Fruit fly (Drosophila melanogaster) whole organism, pupa: ENCODE results near the gene CG18641.

Experiments used
- CG10348 ChIP-seq: fragments of 200-800 bp; sonication (Bioruptor generic); IDR thresholded peaks from 2 replicates; pipeline ENCODE4 v1.3.6; 2022; ENCODE audit warnings: missing biosample characterization, missing genetic modification characterization
- CG12605 ChIP-seq: fragments of 200-800 bp; sonication (Bioruptor generic); IDR thresholded peaks from 2 replicates; pipeline ENCODE4 v1.3.6; 2022; ENCODE audit warnings: missing biosample characterization, missing genetic modification characterization
- CG13204 ChIP-seq: fragments of 200-800 bp; sonication (Bioruptor generic); optimal IDR thresholded peaks from 2 replicates; lab custom pipeline; 2018; ENCODE audit warnings: missing biosample characterization, mild to moderate bottlenecking, missing genetic modification characterization, moderate library complexity
- CG14655 ChIP-seq: fragments of 200-800 bp; sonication (Bioruptor generic); optimal IDR thresholded peaks from 3 replicates; lab custom pipeline; 2017; ENCODE audit warnings: mild to moderate bottlenecking, missing biosample characterization, missing genetic modification reagents, missing genetic modification characterization
- CG15710 ChIP-seq: fragments of 200-800 bp; sonication (Bioruptor generic); optimal IDR thresholded peaks from 2 replicates; lab custom pipeline; 2018; ENCODE audit warnings: missing biosample characterization, mild to moderate bottlenecking, missing genetic modification characterization, moderate library complexity
- CG17806 ChIP-seq: fragments of 200-800 bp; sonication (Bioruptor generic); optimal IDR thresholded peaks from 2 replicates; lab custom pipeline; 2018; ENCODE audit warnings: missing biosample characterization, mild to moderate bottlenecking, missing genetic modification characterization, moderate library complexity
- CG32121 ChIP-seq: fragments of 200-800 bp; sonication (Bioruptor generic); IDR thresholded peaks from 2 replicates; pipeline ENCODE4 v1.3.6; 2022; ENCODE audit warnings: missing biosample characterization, missing genetic modification characterization
- CG34367 ChIP-seq: fragments of 200-800 bp; sonication (Bioruptor generic); optimal IDR thresholded peaks from 2 replicates; lab custom pipeline; 2018; ENCODE audit warnings: missing biosample characterization, mild to moderate bottlenecking, missing genetic modification characterization
- CG4496 ChIP-seq: fragments of 200-800 bp; sonication (Bioruptor generic); IDR thresholded peaks from 3 replicates; pipeline ENCODE4 v1.3.6; 2022; ENCODE audit warnings: missing biosample characterization, missing genetic modification characterization
- CG8159 ChIP-seq: fragments of 200-800 bp; sonication (Bioruptor generic); optimal IDR thresholded peaks from 3 replicates; lab custom pipeline; 2018; ENCODE audit warnings: missing biosample characterization, mild to moderate bottlenecking, missing genetic modification characterization, moderate library complexity
- CG8301 ChIP-seq: fragments of 200-800 bp; sonication (Bioruptor generic); optimal IDR thresholded peaks from 2 replicates; lab custom pipeline; 2018; ENCODE audit warnings: missing biosample characterization, mild to moderate bottlenecking, missing genetic modification characterization
- CG9948 ChIP-seq: fragments of 200-800 bp; sonication (Bioruptor generic); optimal IDR thresholded peaks from 2 replicates; lab custom pipeline; 2018; ENCODE audit warnings: missing biosample characterization, mild to moderate bottlenecking, missing genetic modification characterization, moderate library complexity
- D1 ChIP-seq: fragments of 200-800 bp; sonication (Bioruptor generic); optimal IDR thresholded peaks from 2 replicates; lab custom pipeline; 2018; ENCODE audit warnings: missing biosample characterization, mild to moderate bottlenecking, missing genetic modification characterization, moderate library complexity
- EcR ChIP-seq: fragments of 200-800 bp; sonication (Bioruptor generic); optimal IDR thresholded peaks from 3 replicates; lab custom pipeline; 2019; ENCODE audit warnings: missing biosample characterization, missing genetic modification characterization, mild to moderate bottlenecking, moderate library complexity, missing genetic modification reagents
- Ets98B ChIP-seq: fragments of 200-800 bp; sonication (Bioruptor generic); IDR thresholded peaks from 2 replicates; pipeline ENCODE4 v1.3.6; 2022; ENCODE audit warnings: missing biosample characterization, missing genetic modification characterization
- Pif1A ChIP-seq: fragments of 200-800 bp; sonication (Bioruptor generic); optimal IDR thresholded peaks from 3 replicates; lab custom pipeline; 2016; ENCODE audit warnings: missing biosample characterization, missing genetic modification characterization
- Pif1B ChIP-seq: fragments of 200-800 bp; sonication (Bioruptor generic); optimal IDR thresholded peaks from 3 replicates; lab custom pipeline; 2016; ENCODE audit warnings: missing biosample characterization, missing genetic modification characterization
- Snoo ChIP-seq: fragments of 200-800 bp; sonication (Bioruptor generic); optimal IDR thresholded peaks from 3 replicates; lab custom pipeline; 2017; ENCODE audit warnings: missing biosample characterization, mild to moderate bottlenecking, missing genetic modification characterization, inconsistent platforms
- fd96Ca ChIP-seq: fragments of 200-800 bp; sonication (Bioruptor generic); IDR thresholded peaks from 3 replicates; pipeline ENCODE4 v1.3.6; 2022; ENCODE audit warnings: missing biosample characterization, missing genetic modification characterization
- gl ChIP-seq: fragments of 200-800 bp; sonication (Bioruptor generic); optimal IDR thresholded peaks from 2 replicates; lab custom pipeline; 2018; ENCODE audit warnings: missing biosample characterization, mild to moderate bottlenecking, missing genetic modification characterization
- rn ChIP-seq: fragments of 200-800 bp; sonication (Bioruptor generic); IDR thresholded peaks from 2 replicates; pipeline ENCODE4 v1.3.6; 2022; ENCODE audit warnings: missing biosample characterization, missing genetic modification characterization

Gene CG18641

DNA sequence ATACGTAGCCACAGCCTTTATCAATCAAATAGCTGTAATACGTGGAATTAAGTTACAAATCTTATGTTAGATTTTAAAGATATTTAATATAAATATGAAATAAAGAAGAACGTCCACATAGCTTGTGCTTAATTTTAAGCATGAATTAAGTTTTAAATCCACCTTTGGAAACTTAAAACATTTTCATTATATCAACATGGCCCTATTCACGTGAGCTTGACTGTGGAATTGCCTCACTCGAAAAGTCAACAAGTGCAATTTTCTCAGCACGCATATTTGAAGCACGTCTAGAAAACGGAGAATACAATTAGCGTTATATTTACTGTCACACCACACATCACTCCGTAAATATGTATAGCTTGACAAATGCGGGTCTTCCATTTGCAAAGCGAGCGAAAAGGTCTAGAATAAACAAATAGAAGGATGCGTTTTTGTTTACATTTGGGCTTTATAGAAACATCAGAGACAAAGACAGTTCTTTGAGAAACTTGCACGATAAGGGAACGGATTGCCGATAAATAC, 51.4 kb downstream of the CG18641 start:
- peak; percentile 92 for TF ChIP-seq CG13204
- peak; percentile 94 for TF ChIP-seq CG12605 (GFP tag; lab: Robert Waterston, UW)
- peak; percentile 94 for TF ChIP-seq Pif1B (GFP tag; lab: Kevin White, UChicago)
- TF ChIP-seq rn (GFP tag; lab: Robert Waterston, UW): peak; percentile 90
- peak; percentile 95 for TF ChIP-seq CG15710 (tag; lab: Kevin White, UChicago)
- TF ChIP-seq CG10348 (GFP tag; lab: Robert Waterston, UW): peak; percentile 67
- TF ChIP-seq CG8301 (tag; lab: Kevin White, UChicago): peak; percentile 97
- peak; percentile 96 for TF ChIP-seq Ets98B (GFP tag; lab: Robert Waterston, UW)
- TF ChIP-seq CG8159: peak; percentile 98
- TF ChIP-seq CG17806 (tag; lab: Kevin White, UChicago): peak; percentile 97
- peak; percentile 96 for TF ChIP-seq CG34367 (tag; lab: Kevin White, UChicago)
- peak; percentile 98 for TF ChIP-seq CG4496 (GFP tag; lab: Robert Waterston, UW)
- peak; percentile 45 for TF ChIP-seq EcR (GFP tag; lab: Kevin White, UChicago)
- TF ChIP-seq gl (tag; lab: Kevin White, UChicago): peak; percentile 94
- TF ChIP-seq CG14655 (GFP tag; lab: Kevin White, UChicago): peak; percentile 97
- TF ChIP-seq Snoo (tag; lab: Kevin White, UChicago): peak; percentile 95
- peak; percentile 95 for TF ChIP-seq Pif1A (GFP tag; lab: Kevin White, UChicago)
- peak; percentile 96 for TF ChIP-seq CG9948 (tag; lab: Kevin White, UChicago)
- TF ChIP-seq CG32121 (GFP tag; lab: Robert Waterston, UW): peak; percentile 97
- TF ChIP-seq fd96Ca (GFP tag; lab: Robert Waterston, UW): peak; percentile 91
- peak; percentile 97 for TF ChIP-seq D1 (tag; lab: Kevin White, UChicago)

DNA sequence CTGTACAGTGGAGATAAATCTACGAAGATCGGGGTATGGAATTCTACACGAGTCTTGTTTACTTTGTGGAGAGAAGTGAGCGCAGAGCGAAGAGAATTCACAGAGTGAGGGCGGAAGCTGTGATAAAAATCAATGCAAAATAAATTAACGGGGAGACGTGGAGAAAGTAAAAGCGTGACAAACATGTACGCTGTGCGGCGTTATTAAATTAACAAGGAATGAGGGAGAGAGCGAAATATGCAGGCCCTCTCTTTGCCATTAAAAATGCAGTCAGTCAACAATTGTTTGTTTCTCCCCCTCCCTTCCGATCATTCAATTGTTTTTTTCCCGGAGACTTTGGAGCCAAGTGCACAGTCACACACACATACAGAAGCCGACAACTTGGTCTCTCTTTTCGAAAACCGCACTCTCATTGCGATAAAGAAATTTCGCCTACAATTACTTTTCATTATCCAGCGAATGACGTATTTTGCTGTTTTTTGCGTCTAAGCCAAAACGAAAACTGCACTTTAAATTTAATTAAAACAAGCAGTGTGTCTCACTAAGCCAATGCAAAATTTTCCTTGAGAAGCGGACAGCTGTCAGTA, 52.2 kb downstream of the CG18641 start:
- TF ChIP-seq gl (tag; lab: Kevin White, UChicago) (peak; percentile 49), CG13204 (peak; percentile 73), CG4496 (GFP tag; lab: Robert Waterston, UW) (peak; percentile 78; the same call in 2 of the 3 replicates), D1 (tag; lab: Kevin White, UChicago) (no peak), CG14655 (GFP tag; lab: Kevin White, UChicago) (no peak), CG8159 (no peak), CG10348 (GFP tag; lab: Robert Waterston, UW) (no peak), Ets98B (GFP tag; lab: Robert Waterston, UW) (peak; percentile 61; the same call in 1 of the 2 replicates), Snoo (tag; lab: Kevin White, UChicago) (peak; percentile 18), CG17806 (tag; lab: Kevin White, UChicago) (no peak), fd96Ca (GFP tag; lab: Robert Waterston, UW) (no peak), CG9948 (tag; lab: Kevin White, UChicago) (no peak), CG8301 (tag; lab: Kevin White, UChicago) (peak; percentile 23), CG12605 (GFP tag; lab: Robert Waterston, UW) (peak; percentile 70), EcR (GFP tag; lab: Kevin White, UChicago) (no peak), CG34367 (tag; lab: Kevin White, UChicago) (no peak), Pif1B (GFP tag; lab: Kevin White, UChicago) (peak; percentile 20)

DNA sequence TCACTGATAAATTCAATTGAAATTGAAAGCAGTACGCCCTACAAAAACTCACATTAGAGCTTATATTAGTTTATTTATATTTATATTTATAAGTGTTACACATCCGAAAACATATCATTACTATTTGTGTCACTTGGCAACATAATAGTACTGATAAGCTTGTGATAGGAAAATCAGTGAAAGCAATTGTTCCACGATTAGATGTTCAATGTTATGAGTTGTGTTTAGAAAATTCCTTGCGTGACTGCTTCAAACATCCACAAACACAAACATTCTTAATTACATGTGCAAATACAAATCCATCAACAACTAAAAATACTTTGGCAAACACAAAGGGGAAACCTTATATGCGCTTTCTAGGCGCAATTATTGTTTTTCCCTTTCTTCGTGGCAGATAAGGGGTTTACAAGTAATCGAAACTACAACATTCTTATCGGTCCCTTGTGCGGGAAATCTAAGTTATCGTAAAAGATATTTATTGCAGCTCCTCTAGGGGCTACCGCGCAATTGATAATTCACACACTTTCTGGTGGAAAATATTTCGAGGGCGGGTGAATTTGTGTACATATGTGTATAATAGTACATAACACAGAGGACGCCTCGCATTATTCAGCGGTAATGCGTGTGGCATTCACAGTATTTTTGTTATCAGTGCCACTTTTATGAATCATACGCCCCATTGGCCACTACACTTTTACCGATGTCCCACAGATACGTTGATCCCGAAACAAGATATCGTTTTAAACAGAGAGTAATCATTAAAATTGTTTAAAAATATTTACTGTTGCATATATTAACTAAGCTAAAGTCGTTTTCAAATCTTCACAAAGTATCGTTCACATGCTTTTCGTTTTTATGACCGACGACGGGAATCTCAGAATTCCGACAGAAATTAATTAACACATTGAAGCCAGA, 53.0 kb downstream of the CG18641 start:
- no peak for TF ChIP-seq fd96Ca (GFP tag; lab: Robert Waterston, UW)
- TF ChIP-seq CG4496 (GFP tag; lab: Robert Waterston, UW): no peak
- TF ChIP-seq CG32121 (GFP tag; lab: Robert Waterston, UW): no peak
- no peak for TF ChIP-seq gl (tag; lab: Kevin White, UChicago)
- no peak for TF ChIP-seq D1 (tag; lab: Kevin White, UChicago)
- TF ChIP-seq Pif1B (GFP tag; lab: Kevin White, UChicago): no peak
- no peak for TF ChIP-seq CG8301 (tag; lab: Kevin White, UChicago)
- TF ChIP-seq CG10348 (GFP tag; lab: Robert Waterston, UW): no peak
- no peak for TF ChIP-seq EcR (GFP tag; lab: Kevin White, UChicago)
- TF ChIP-seq CG13204: no peak
- TF ChIP-seq CG8159: no peak
- TF ChIP-seq CG17806 (tag; lab: Kevin White, UChicago): no peak
- TF ChIP-seq CG9948 (tag; lab: Kevin White, UChicago): no peak
- no peak for TF ChIP-seq CG15710 (tag; lab: Kevin White, UChicago)
- TF ChIP-seq Pif1A (GFP tag; lab: Kevin White, UChicago): no peak
- TF ChIP-seq CG12605 (GFP tag; lab: Robert Waterston, UW): no peak
